Worm (Caenorhabditis elegans): ENCODE data around the gene R05D3.9.

R05D3.9 gene

DNA sequence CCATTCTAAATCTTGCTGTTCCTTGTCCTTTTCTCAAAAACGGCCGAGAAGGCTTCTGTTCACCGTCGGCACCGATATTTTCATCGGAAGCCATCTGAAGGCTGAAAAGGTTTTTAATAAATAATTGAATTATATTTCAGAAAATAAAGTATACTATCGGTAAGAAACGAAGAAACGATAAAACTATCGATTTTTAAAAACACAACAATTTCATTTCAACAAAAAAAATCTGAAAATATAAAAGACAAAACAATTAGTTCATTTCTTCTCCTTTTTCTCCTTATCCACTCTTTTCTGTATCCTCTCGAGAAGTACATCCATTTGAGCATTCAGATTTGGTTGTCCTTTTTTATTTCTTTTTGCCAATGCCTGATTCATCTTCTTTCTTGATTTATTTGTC lies 50.0 kb downstream of the R05D3.9 start, which contains the start of gene sas-4:
sas-4 (minus strand) TSS at position 101 of the 400 bp plus-strand sequence.
- TF ChIP-seq ceh-82 (tag; optimal IDR thresholded peaks at IDR 0.05) (no peak), unc-39 (tag; optimal IDR thresholded peaks at IDR 0.05) (no peak), nhr-12 (tag; optimal IDR thresholded peaks at IDR 0.05) (no peak), nhr-28 (tag; optimal IDR thresholded peaks at IDR 0.05) (no peak), hmg-11 (tag; optimal IDR thresholded peaks at IDR 0.05) (no peak), unc-62 (GFP tag; optimal IDR thresholded peaks at IDR 0.05) (no peak), elt-1 (tag; optimal IDR thresholded peaks at IDR 0.05) (no peak), ztf-4 (tag; optimal IDR thresholded peaks at IDR 0.05) (no peak), nfya-1 (tag; optimal IDR thresholded peaks at IDR 0.05; ENCODE audit: insufficient read depth) (no peak), zag-1 (tag; optimal IDR thresholded peaks at IDR 0.05) (no peak), snpc-4 (tag; optimal IDR thresholded peaks at IDR 0.05) (no peak), elt-3 (tag; optimal IDR thresholded peaks at IDR 0.05) (no peak), ama-1 (optimal IDR thresholded peaks at IDR 0.05) (no peak), nhr-77 (tag; optimal IDR thresholded peaks at IDR 0.05) (no peak), lsy-12 (tag; optimal IDR thresholded peaks at IDR 0.05) (no peak), nhr-25 (tag; optimal IDR thresholded peaks at IDR 0.05) (no peak), ZK546.5 (tag; optimal IDR thresholded peaks at IDR 0.05) (no peak)
